Worm (Caenorhabditis elegans): ENCODE measurements around the gene acl-2.

Gene acl-2

ce11 chrV:10042254-10042653 is 11.4 kb upstream of the acl-2 start (continued):
- TF ChIP-seq ztf-26 (tag; optimal IDR thresholded peaks at IDR 0.05), result no peak
- peak; percentile 36; the same call in 1 of the 2 replicates for TF ChIP-seq dox-1 (GFP tag; IDR thresholded peaks at IDR 0.05)
- no peak for TF ChIP-seq cebp-2 (GFP tag; IDR thresholded peaks at IDR 0.05)
- peak; percentile 5 for TF ChIP-seq lin-54 (GFP tag; optimal IDR thresholded peaks at IDR 0.05)
- TF ChIP-seq F33H1.4 (GFP tag; IDR thresholded peaks at IDR 0.05), result no peak
- no peak for TF ChIP-seq F37B4.10 (GFP tag; IDR thresholded peaks at IDR 0.05)
- TF ChIP-seq ztf-18 (tag; optimal IDR thresholded peaks at IDR 0.05), result no peak
- TF ChIP-seq madf-6 (GFP tag; IDR thresholded peaks at IDR 0.05), result no peak
- TF ChIP-seq athp-1 (tag; optimal IDR thresholded peaks at IDR 0.05), result no peak
- no peak for TF ChIP-seq somi-1 (GFP tag; optimal IDR thresholded peaks at IDR 0.05)
- no peak for TF ChIP-seq T26A5.8 (tag; optimal IDR thresholded peaks at IDR 0.05)
- no peak for TF ChIP-seq nhr-27 (tag; optimal IDR thresholded peaks at IDR 0.05)
- TF ChIP-seq F52B5.7 (tag; optimal IDR thresholded peaks at IDR 0.05), result no peak
- no peak for TF ChIP-seq D2030.7 (GFP tag; IDR thresholded peaks at IDR 0.05)
- TF ChIP-seq chd-7 (tag; optimal IDR thresholded peaks at IDR 0.05), result no peak
- no peak for TF ChIP-seq nhr-179 (tag; optimal IDR thresholded peaks at IDR 0.05)
- TF ChIP-seq attf-3 (GFP tag; conservative IDR thresholded peaks at IDR 0.05), result no peak
- no peak for TF ChIP-seq lin-26 (GFP tag; IDR thresholded peaks at IDR 0.05)
- peak; percentile 94 for TF ChIP-seq hmg-1.2 (GFP tag; IDR thresholded peaks at IDR 0.05)
- no peak for TF ChIP-seq ets-4 (GFP tag; optimal IDR thresholded peaks at IDR 0.05)
- TF ChIP-seq snpc-1.3 (tag; optimal IDR thresholded peaks at IDR 0.05; ENCODE audit: insufficient read depth), result no peak
- TF ChIP-seq fkh-3 (tag; optimal IDR thresholded peaks at IDR 0.05), result no peak
- TF ChIP-seq pbrm-1 (GFP tag; IDR thresholded peaks at IDR 0.05), result peak; percentile 55
- no peak for TF ChIP-seq hsf-1 (GFP tag; IDR thresholded peaks at IDR 0.05)
- TF ChIP-seq ekl-4 (GFP tag; IDR thresholded peaks at IDR 0.05), result no peak
- no peak for TF ChIP-seq ccch-3 (GFP tag; optimal IDR thresholded peaks at IDR 0.05)
- TF ChIP-seq zim-3 (tag; optimal IDR thresholded peaks at IDR 0.05), result no peak
- no peak for TF ChIP-seq rec-8 (tag; optimal IDR thresholded peaks at IDR 0.05)
- TF ChIP-seq atf-7 (tag; optimal IDR thresholded peaks at IDR 0.05), result no peak
- TF ChIP-seq nfyb-1 (GFP tag; IDR thresholded peaks at IDR 0.05), result no peak
- TF ChIP-seq snpc-4 (GFP tag; optimal IDR thresholded peaks at IDR 0.05), result no peak
- no peak for TF ChIP-seq snpc-4 (tag; optimal IDR thresholded peaks at IDR 0.05)
- no peak for TF ChIP-seq snpc-3.4 (tag; optimal IDR thresholded peaks at IDR 0.05)
- TF ChIP-seq C17E4.6 (GFP tag; IDR thresholded peaks at IDR 0.05), result no peak
- peak; percentile 23 for TF ChIP-seq ceh-27 (GFP tag; optimal IDR thresholded peaks at IDR 0.05)
- no peak for TF ChIP-seq lsl-1 (GFP tag; optimal IDR thresholded peaks at IDR 0.05)
- TF ChIP-seq hlh-26 (GFP tag; conservative IDR thresholded peaks at IDR 0.05), result no peak
- TF ChIP-seq snpc-1.1 (tag; optimal IDR thresholded peaks at IDR 0.05; ENCODE audit: insufficient read depth), result no peak
- TF ChIP-seq Y53F4B.3 (GFP tag; IDR thresholded peaks at IDR 0.05), result no peak
- TF ChIP-seq ama-1 (optimal IDR thresholded peaks at IDR 0.05), result no peak
- no peak for TF ChIP-seq ama-1 (GFP tag; optimal IDR thresholded peaks at IDR 0.05)
- TF ChIP-seq Y79H2A.3 (GFP tag; conservative IDR thresholded peaks at IDR 0.05), result no peak
- no peak for TF ChIP-seq mxl-1 (tag; optimal IDR thresholded peaks at IDR 0.05)
- no peak for TF ChIP-seq B0035.1 (tag; optimal IDR thresholded peaks at IDR 0.05)
- TF ChIP-seq lin-35 (GFP tag; optimal IDR thresholded peaks at IDR 0.05), result no peak
- no peak for TF ChIP-seq akir-1 (GFP tag; optimal IDR thresholded peaks at IDR 0.05)
- no peak for TF ChIP-seq B0261.1 (tag; optimal IDR thresholded peaks at IDR 0.05)
- no peak for TF ChIP-seq ceh-100 (GFP tag; IDR thresholded peaks at IDR 0.05)
- no peak for TF ChIP-seq nhr-120 (GFP tag; IDR thresholded peaks at IDR 0.05)
- peak; percentile 6 for TF ChIP-seq unc-62 (GFP tag; optimal IDR thresholded peaks at IDR 0.05)
